Worm (Caenorhabditis elegans) whole organism, L4/young adult: Measurements from ENCODE around the gene ugt-42.

Experiments
- W03F9.2 ChIP-seq: fragments of 150-350 bp; optimal IDR thresholded peaks from 2 replicates; lab custom pipeline; 2014; ENCODE audit warnings: missing biosample characterization, missing genetic modification characterization
- dao-5 ChIP-seq: sonication (generic microtip); optimal IDR thresholded peaks from 2 replicates; lab custom pipeline; 2016; ENCODE audit warnings: missing genotype, missing genetic modification characterization, moderate library complexity, missing compliant biosample characterization
- him-1 ChIP-seq: sonication (generic microtip); optimal IDR thresholded peaks from 2 replicates; lab custom pipeline; 2016; ENCODE audit warnings: missing genotype, missing genetic modification reagents, missing genetic modification characterization, missing compliant biosample characterization

DNA sequence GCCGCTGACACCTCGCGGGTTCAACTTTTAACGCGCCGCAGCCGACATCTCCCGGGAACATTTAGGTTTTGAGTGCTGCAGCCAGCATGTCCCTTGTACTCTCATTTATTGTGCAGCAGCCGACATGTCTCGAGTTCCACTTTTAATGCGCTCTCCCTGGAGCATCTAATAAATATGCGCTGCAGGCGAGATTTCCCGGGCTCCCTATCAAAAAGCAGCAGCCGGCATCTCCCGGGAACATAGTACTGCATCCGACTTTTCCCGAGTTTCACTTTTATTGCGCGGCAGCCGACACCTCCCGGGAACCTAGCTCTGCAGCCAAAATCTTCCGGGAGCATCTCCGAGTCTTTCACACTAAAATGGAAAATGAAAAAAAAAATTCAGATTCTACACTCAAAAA is 26.0 kb upstream of the ugt-42 start:
- no peak for TF ChIP-seq dao-5 (tag; lab: Kevin White, UChicago)
- no peak for TF ChIP-seq W03F9.2 (tag; lab: Kevin White, UChicago)
- TF ChIP-seq him-1, result no peak
